Worm (Caenorhabditis elegans) whole organism, young adult: ENCODE data around the gene F10C5.3.

ENCODE experiments used
- B0035.1 ChIP-seq: sonication (generic microtip); optimal IDR thresholded peaks from 2 replicates; lab custom pipeline; 2016; ENCODE audit warnings: missing genetic modification characterization, mild to moderate bottlenecking, missing compliant biosample characterization, missing genotype, missing genetic modification reagents
- B0261.1 ChIP-seq: sonication (generic microtip); optimal IDR thresholded peaks from 2 replicates; lab custom pipeline; 2016; ENCODE audit warnings: mild to moderate bottlenecking, missing genetic modification characterization, moderate library complexity, missing compliant biosample characterization
- B0336.3 ChIP-seq: fragments of 200-800 bp; sonication (Bioruptor generic); IDR thresholded peaks from 2 replicates; pipeline ENCODE4 v1.3.6; 2022; ENCODE audit warnings: missing genetic modification characterization, missing compliant biosample characterization
- C17E4.6 ChIP-seq: fragments of 200-800 bp; sonication (Bioruptor generic); IDR thresholded peaks from 2 replicates; pipeline ENCODE4 v1.3.6; 2022; ENCODE audit warnings: missing genetic modification reagents, missing genetic modification characterization, missing compliant biosample characterization
- F33H1.4 ChIP-seq: fragments of 200-800 bp; sonication (Bioruptor generic); IDR thresholded peaks from 2 replicates; pipeline ENCODE4 v1.3.6; 2022; ENCODE audit warnings: missing genetic modification reagents, missing genetic modification characterization, missing compliant biosample characterization
- F37B4.10 ChIP-seq: fragments of 200-800 bp; sonication (Bioruptor generic); IDR thresholded peaks from 2 replicates; pipeline ENCODE4 v1.3.6; 2022; ENCODE audit warnings: missing genetic modification characterization, missing compliant biosample characterization
- F39B2.1 ChIP-seq: fragments of 200-800 bp; sonication (Bioruptor generic); IDR thresholded peaks from 2 replicates; pipeline ENCODE4 v1.3.6; 2022; ENCODE audit warnings: missing genetic modification reagents, missing genetic modification characterization, missing compliant biosample characterization
- F49E8.2 ChIP-seq: sonication (generic microtip); optimal IDR thresholded peaks from 3 replicates; lab custom pipeline; 2017; ENCODE audit warnings: missing genetic modification characterization, mild to moderate bottlenecking, missing compliant biosample characterization, antibody characterized with exemption, moderate library complexity; ENCODE audit not compliant: insufficient read depth
- F55B11.4 ChIP-seq: sonication (generic microtip); optimal IDR thresholded peaks from 2 replicates; lab custom pipeline; 2016; ENCODE audit warnings: missing compliant biosample characterization, missing genetic modification characterization, borderline replicate concordance; ENCODE audit not compliant: insufficient read depth
- Y53G8AR.9 ChIP-seq: fragments of 200-800 bp; sonication (Bioruptor generic); conservative IDR thresholded peaks from 2 replicates; pipeline ENCODE4 v1.3.6; 2022; ENCODE audit warnings: missing genetic modification reagents, missing genetic modification characterization, missing compliant biosample characterization
- Y79H2A.3 ChIP-seq: fragments of 200-800 bp; sonication (Bioruptor generic); conservative IDR thresholded peaks from 2 replicates; pipeline ENCODE4 v1.3.6; 2022; ENCODE audit warnings: missing genetic modification reagents, missing genetic modification characterization, missing compliant biosample characterization
- Y95B8A.8 ChIP-seq: fragments of 200-800 bp; sonication (Bioruptor generic); IDR thresholded peaks from 2 replicates; pipeline ENCODE4 v1.3.6; 2022; ENCODE audit warnings: missing genetic modification reagents, missing genetic modification characterization, missing compliant biosample characterization
- ZK185.1 ChIP-seq: sonication (generic microtip); optimal IDR thresholded peaks from 2 replicates; lab custom pipeline; 2016; ENCODE audit warnings: mild to moderate bottlenecking, missing genetic modification characterization, missing compliant biosample characterization; ENCODE audit not compliant: poor library complexity, severe bottlenecking
- ama-1 ChIP-seq, 3 experiments: fragments of 150-350 bp in 1 of 3; sonication (generic microtip) in 2 of 3; optimal IDR thresholded peaks; 2 replicates each; lab custom pipeline; 2014 to 2018; ENCODE audit warnings: missing biosample characterization in 2 of 3, missing genetic modification characterization in 2 of 3, missing genetic modification reagents in 2 of 3
- aptf-2 ChIP-seq: fragments of 200-800 bp; sonication (Bioruptor generic); conservative IDR thresholded peaks from 2 replicates; pipeline ENCODE4 v1.3.6; 2022; ENCODE audit warnings: missing genetic modification reagents, missing genetic modification characterization, missing compliant biosample characterization
- atf-7 ChIP-seq: sonication (generic microtip); optimal IDR thresholded peaks from 2 replicates; lab custom pipeline; 2017; ENCODE audit warnings: mild to moderate bottlenecking, missing genetic modification characterization, missing compliant biosample characterization
- ceh-100 ChIP-seq: fragments of 200-800 bp; sonication (Bioruptor generic); IDR thresholded peaks from 2 replicates; pipeline ENCODE4 v1.3.6; 2022; ENCODE audit warnings: missing genetic modification reagents, missing genetic modification characterization, missing compliant biosample characterization
- ceh-91 ChIP-seq: fragments of 200-800 bp; sonication (Bioruptor generic); IDR thresholded peaks from 2 replicates; pipeline ENCODE4 v1.3.6; 2022; ENCODE audit warnings: missing genetic modification reagents, missing genetic modification characterization, missing compliant biosample characterization
- die-1 ChIP-seq: sonication (generic microtip); optimal IDR thresholded peaks from 2 replicates; lab custom pipeline; 2016; ENCODE audit warnings: missing genotype, mild to moderate bottlenecking, missing genetic modification characterization, missing compliant biosample characterization
- dox-1 ChIP-seq: fragments of 200-800 bp; sonication (Bioruptor generic); IDR thresholded peaks from 2 replicates; pipeline ENCODE4 v1.3.6; 2022; ENCODE audit warnings: missing genetic modification reagents, missing genetic modification characterization, missing compliant biosample characterization
- efl-1 ChIP-seq: fragments of 150-350 bp; optimal IDR thresholded peaks from 2 replicates; lab custom pipeline; 2014; ENCODE audit warnings: missing biosample characterization, missing genetic modification reagents, missing genetic modification characterization
- egl-44 ChIP-seq: fragments of 200-800 bp; sonication (Bioruptor generic); IDR thresholded peaks from 2 replicates; pipeline ENCODE4 v1.3.6; 2022; ENCODE audit warnings: missing genetic modification reagents, missing genetic modification characterization, missing compliant biosample characterization
- egrh-3 ChIP-seq: fragments of 200-800 bp; sonication (Bioruptor generic); IDR thresholded peaks from 2 replicates; pipeline ENCODE4 v1.3.6; 2022; ENCODE audit warnings: missing genetic modification reagents, missing genetic modification characterization, missing compliant biosample characterization
- ekl-4 ChIP-seq: fragments of 200-800 bp; sonication (Bioruptor generic); IDR thresholded peaks from 2 replicates; pipeline ENCODE4 v1.3.6; 2022; ENCODE audit warnings: missing genetic modification reagents, missing genetic modification characterization, missing compliant biosample characterization
- him-1 ChIP-seq: sonication (generic microtip); optimal IDR thresholded peaks from 2 replicates; lab custom pipeline; 2016; ENCODE audit warnings: missing genotype, missing genetic modification reagents, missing genetic modification characterization, missing compliant biosample characterization
- hmg-1.2 ChIP-seq: fragments of 200-800 bp; sonication (Bioruptor generic); IDR thresholded peaks from 2 replicates; pipeline ENCODE4 v1.3.6; 2022; ENCODE audit warnings: missing genetic modification reagents, missing genetic modification characterization, missing compliant biosample characterization
- hsf-1 ChIP-seq: fragments of 200-800 bp; sonication (Bioruptor generic); IDR thresholded peaks from 2 replicates; pipeline ENCODE4 v1.3.6; 2022; ENCODE audit warnings: missing genetic modification reagents, missing genetic modification characterization, missing compliant biosample characterization
- lag-1 ChIP-seq: fragments of 200-800 bp; sonication (Bioruptor generic); IDR thresholded peaks from 2 replicates; pipeline ENCODE4 v1.3.6; 2022; ENCODE audit warnings: missing genetic modification reagents, missing genetic modification characterization, missing compliant biosample characterization
- lin-35 ChIP-seq, 3 experiments: fragments of 150-350 bp in 2 of 3; sonication (generic microtip) in 1 of 3; optimal IDR thresholded peaks; 2 replicates each; lab custom pipeline; 2014 to 2018; ENCODE audit warnings: missing biosample characterization in 3 of 3, missing genetic modification characterization in 3 of 3, missing genetic modification reagents in 3 of 3
- lin-40 ChIP-seq: sonication (generic microtip); optimal IDR thresholded peaks from 2 replicates; lab custom pipeline; 2016; ENCODE audit warnings: missing genetic modification characterization, mild to moderate bottlenecking, missing compliant biosample characterization, missing genotype, missing genetic modification reagents
- lir-1 ChIP-seq: fragments of 200-800 bp; sonication (Bioruptor generic); conservative IDR thresholded peaks from 2 replicates; pipeline ENCODE4 v1.3.6; 2022; ENCODE audit warnings: missing genetic modification reagents, missing genetic modification characterization, missing compliant biosample characterization
- lsy-27 ChIP-seq: sonication (generic microtip); optimal IDR thresholded peaks from 2 replicates; lab custom pipeline; 2017; ENCODE audit warnings: missing genetic modification characterization, mild to moderate bottlenecking, missing compliant biosample characterization, antibody characterized with exemption, missing genotype, borderline replicate concordance; ENCODE audit not compliant: insufficient read depth
- madf-10 ChIP-seq: sonication (generic microtip); optimal IDR thresholded peaks from 2 replicates; lab custom pipeline; 2016; ENCODE audit warnings: mild to moderate bottlenecking, missing genetic modification characterization, missing compliant biosample characterization
- madf-6 ChIP-seq: fragments of 200-800 bp; sonication (Bioruptor generic); IDR thresholded peaks from 2 replicates; pipeline ENCODE4 v1.3.6; 2022; ENCODE audit warnings: missing genetic modification reagents, missing genetic modification characterization, missing compliant biosample characterization
- nhr-27 ChIP-seq: fragments of 200-800 bp; sonication (Bioruptor generic); optimal IDR thresholded peaks from 2 replicates; lab custom pipeline; 2018; ENCODE audit warnings: mild to moderate bottlenecking, missing genetic modification characterization, moderate library complexity, missing compliant biosample characterization
- pha-4 ChIP-seq: fragments of 150-350 bp; sonication (generic microtip); optimal IDR thresholded peaks from 2 replicates; lab custom pipeline; 2014; ENCODE audit warnings: missing biosample characterization, missing genetic modification reagents, missing genetic modification characterization
- rec-8 ChIP-seq, 2 experiments: sonication (generic microtip); optimal IDR thresholded peaks; 2 replicates each; lab custom pipeline; 2016; ENCODE audit warnings: mild to moderate bottlenecking in 2 of 2, missing genetic modification characterization in 2 of 2, missing genetic modification reagents in 2 of 2, missing genotype in 2 of 2, missing biosample characterization in 1 of 2, missing compliant biosample characterization in 1 of 2, moderate library complexity in 1 of 2
- repo-1 ChIP-seq: sonication (generic microtip); optimal IDR thresholded peaks from 2 replicates; lab custom pipeline; 2017; ENCODE audit warnings: mild to moderate bottlenecking, missing genetic modification characterization, missing compliant biosample characterization
- snpc-1.3 ChIP-seq: sonication (generic microtip); optimal IDR thresholded peaks from 2 replicates; lab custom pipeline; 2017; ENCODE audit warnings: missing genetic modification characterization, mild to moderate bottlenecking, missing compliant biosample characterization, antibody characterized with exemption, moderate library complexity, missing genotype, missing genetic modification reagents; ENCODE audit not compliant: insufficient read depth
- snpc-3.4 ChIP-seq: sonication (generic microtip); optimal IDR thresholded peaks from 2 replicates; lab custom pipeline; 2017; ENCODE audit warnings: missing genetic modification characterization, mild to moderate bottlenecking, missing compliant biosample characterization, antibody characterized with exemption, moderate library complexity, missing genotype, missing genetic modification reagents
- sptf-2 ChIP-seq: fragments of 200-800 bp; sonication (Bioruptor generic); optimal IDR thresholded peaks from 2 replicates; lab custom pipeline; 2018; ENCODE audit warnings: mild to moderate bottlenecking, missing genetic modification characterization, missing compliant biosample characterization
- tbp1 ChIP-seq: fragments of 200-800 bp; sonication (Bioruptor generic); optimal IDR thresholded peaks from 2 replicates; lab custom pipeline; 2018; ENCODE audit warnings: mild to moderate bottlenecking, missing genetic modification characterization, missing compliant biosample characterization
- ztf-18 ChIP-seq: sonication (generic microtip); optimal IDR thresholded peaks from 2 replicates; lab custom pipeline; 2016; ENCODE audit warnings: missing genotype, mild to moderate bottlenecking, missing genetic modification characterization, missing compliant biosample characterization
- ztf-26 ChIP-seq: sonication (generic microtip); optimal IDR thresholded peaks from 2 replicates; lab custom pipeline; 2017; ENCODE audit warnings: missing genetic modification characterization, missing compliant biosample characterization
- ztf-28 ChIP-seq: fragments of 200-800 bp; sonication (Bioruptor generic); IDR thresholded peaks from 2 replicates; pipeline ENCODE4 v1.3.6; 2022; ENCODE audit warnings: missing genetic modification reagents, missing genetic modification characterization, missing compliant biosample characterization
- ztf-6 ChIP-seq: fragments of 200-800 bp; sonication (Bioruptor generic); IDR thresholded peaks from 2 replicates; pipeline ENCODE4 v1.3.6; 2022; ENCODE audit warnings: missing genetic modification reagents, missing genetic modification characterization, missing compliant biosample characterization

The F10C5.3 gene

ce11 chrIII:502583-502982 is 18.9 kb downstream of the F10C5.3 start (continued):
- TF ChIP-seq lsy-27 (tag; lab: Kevin White, UChicago) (peak; percentile 85), F49E8.2 (peak; percentile 50), egl-44 (GFP tag; lab: Robert Waterston, UW) (peak; percentile 89), nhr-27 (tag; lab: Kevin White, UChicago) (peak; percentile 94), lag-1 (GFP tag; lab: Robert Waterston, UW) (0 out of 2 replicates have a peak, but pooled peaks have one; percentile 11), ztf-28 (GFP tag; lab: Robert Waterston, UW) (peak; percentile 72), Y95B8A.8 (GFP tag; lab: Robert Waterston, UW) (peak; percentile 50; the same call in 1 of the 2 replicates), die-1 (tag; lab: Kevin White, UChicago) (peak; percentile 94), Y53G8AR.9 (GFP tag; lab: Robert Waterston, UW) (peak; percentile 82; the same call in 1 of the 2 replicates), Y79H2A.3 (GFP tag; lab: Robert Waterston, UW) (peak; percentile 76; the same call in 1 of the 2 replicates), hsf-1 (GFP tag; lab: Robert Waterston, UW) (0 out of 2 replicates have a peak, but pooled peaks have one; percentile 45), ceh-91 (GFP tag; lab: Robert Waterston, UW) (0 out of 2 replicates have a peak, but pooled peaks have one; percentile 39), lin-35 (GFP tag; optimal IDR thresholded peaks at IDR 0.05; lab: Kevin White, UChicago) (peak in 1 of 3 experiments; percentile 80), pha-4 (no peak), lin-40 (tag; lab: Kevin White, UChicago) (peak; percentile 88), repo-1 (tag; lab: Kevin White, UChicago) (peak; percentile 90), ZK185.1 (tag; lab: Kevin White, UChicago) (no peak), madf-6 (peak; percentile 67), B0336.3 (GFP tag; lab: Robert Waterston, UW) (peak; percentile 91), madf-10 (tag; lab: Kevin White, UChicago) (peak; percentile 85), efl-1 (GFP tag; lab: Kevin White, UChicago) (no peak), tbp1 (peak; percentile 99), F39B2.1 (GFP tag; lab: Robert Waterston, UW) (no peak), B0261.1 (tag; lab: Kevin White, UChicago) (peak; percentile 91), rec-8 (tag; optimal IDR thresholded peaks at IDR 0.05; lab: Kevin White, UChicago) (peak; percentile 86 to 95), dox-1 (GFP tag; lab: Robert Waterston, UW) (peak; percentile 92; the same call in 1 of the 2 replicates), lir-1 (GFP tag; lab: Robert Waterston, UW) (peak; percentile 58), ama-1 (optimal IDR thresholded peaks at IDR 0.05; lab: Kevin White, UChicago) (no peak), ama-1 (GFP tag; optimal IDR thresholded peaks at IDR 0.05; lab: Kevin White, UChicago) (peak; percentile 74 to 88), B0035.1 (tag; lab: Kevin White, UChicago) (peak; percentile 86), ceh-100 (GFP tag; lab: Robert Waterston, UW) (0 out of 2 replicates have a peak, but pooled peaks have one; percentile 48), ztf-18 (tag; lab: Kevin White, UChicago) (peak; percentile 80), C17E4.6 (GFP tag; lab: Robert Waterston, UW) (no peak; the same call in 1 of the 2 replicates), snpc-3.4 (tag; lab: Kevin White, UChicago) (peak; percentile 76), sptf-2 (GFP tag; lab: Kevin White, UChicago) (peak; percentile 63), ztf-6 (GFP tag; lab: Robert Waterston, UW) (peak; percentile 81; the same call in 1 of the 2 replicates), hmg-1.2 (peak; percentile 68), F33H1.4 (GFP tag; lab: Robert Waterston, UW) (peak; percentile 21; the same call in 1 of the 2 replicates), egrh-3 (GFP tag; lab: Robert Waterston, UW) (peak; percentile 54; the same call in 1 of the 2 replicates), atf-7 (tag; lab: Kevin White, UChicago) (peak; percentile 76), ekl-4 (GFP tag; lab: Robert Waterston, UW) (peak; percentile 90), him-1 (tag; lab: Kevin White, UChicago) (peak; percentile 94), F37B4.10 (GFP tag; lab: Robert Waterston, UW) (0 out of 2 replicates have a peak, but pooled peaks have one; percentile 87), aptf-2 (GFP tag; lab: Robert Waterston, UW) (0 out of 2 replicates have a peak, but pooled peaks have one; percentile 51), snpc-1.3 (tag; lab: Kevin White, UChicago) (peak; percentile 74), ztf-26 (tag; lab: Kevin White, UChicago) (peak; percentile 87), F55B11.4 (tag; lab: Kevin White, UChicago) (no peak)
